Worm (Caenorhabditis elegans) whole organism, L2 larva: ENCODE data around the gene F58F9.8.

Experiments
- C34F6.9 ChIP-seq: fragments of 150-350 bp; optimal IDR thresholded peaks from 2 replicates; lab custom pipeline; 2014; ENCODE audit warnings: missing biosample characterization, missing genetic modification characterization
- F13H6.1 ChIP-seq: sonication (generic microtip); optimal IDR thresholded peaks from 2 replicates; lab custom pipeline; 2016; ENCODE audit warnings: missing genetic modification characterization, missing compliant biosample characterization
- R02D3.7 ChIP-seq: fragments of 150-350 bp; optimal IDR thresholded peaks from 2 replicates; lab custom pipeline; 2014; ENCODE audit warnings: missing biosample characterization, missing genetic modification characterization
- ZK546.5 ChIP-seq: sonication (generic microtip); optimal IDR thresholded peaks from 2 replicates; lab custom pipeline; 2017; ENCODE audit warnings: missing biosample characterization, missing genetic modification characterization
- aly-2 ChIP-seq: fragments of 150-350 bp; optimal IDR thresholded peaks from 2 replicates; lab custom pipeline; 2014; ENCODE audit warnings: missing biosample characterization, missing genetic modification characterization
- ama-1 ChIP-seq: fragments of 150-350 bp; optimal IDR thresholded peaks from 2 replicates; lab custom pipeline; 2018; ENCODE audit warnings: inconsistent platforms
- blmp-1 ChIP-seq: sonication (generic microtip); optimal IDR thresholded peaks from 2 replicates; lab custom pipeline; 2017; ENCODE audit warnings: missing genetic modification characterization, mild to moderate bottlenecking, missing compliant biosample characterization, antibody characterized with exemption, moderate library complexity; ENCODE audit not compliant: insufficient read depth
- ceh-16 ChIP-seq: fragments of 150-350 bp; optimal IDR thresholded peaks from 2 replicates; lab custom pipeline; 2014; ENCODE audit warnings: missing biosample characterization, missing genetic modification characterization
- ceh-82 ChIP-seq: fragments of 150-350 bp; optimal IDR thresholded peaks from 2 replicates; lab custom pipeline; 2014; ENCODE audit warnings: missing biosample characterization, missing genetic modification characterization
- crh-2 ChIP-seq: sonication (generic microtip); optimal IDR thresholded peaks from 2 replicates; lab custom pipeline; 2017; ENCODE audit warnings: missing biosample characterization, missing genetic modification characterization
- dmd-4 ChIP-seq: sonication (generic microtip); optimal IDR thresholded peaks from 2 replicates; lab custom pipeline; 2017; ENCODE audit warnings: missing biosample characterization, missing genetic modification characterization
- elt-1 ChIP-seq: fragments of 150-350 bp; optimal IDR thresholded peaks from 2 replicates; lab custom pipeline; 2014; ENCODE audit warnings: missing biosample characterization, missing genetic modification characterization
- elt-3 ChIP-seq: sonication (generic microtip); optimal IDR thresholded peaks from 2 replicates; lab custom pipeline; 2017; ENCODE audit warnings: missing biosample characterization, missing genetic modification characterization
- fos-1 ChIP-seq: fragments of 150-350 bp; optimal IDR thresholded peaks from 2 replicates; lab custom pipeline; 2014; ENCODE audit warnings: missing biosample characterization, missing genetic modification characterization
- gmeb-1 ChIP-seq: fragments of 150-350 bp; optimal IDR thresholded peaks from 2 replicates; lab custom pipeline; 2014; ENCODE audit warnings: missing biosample characterization, missing genetic modification characterization
- lin-11 ChIP-seq: fragments of 150-350 bp; sonication (generic microtip); optimal IDR thresholded peaks from 2 replicates; lab custom pipeline; 2014; ENCODE audit warnings: missing biosample characterization, missing genetic modification characterization, inconsistent platforms, mixed read lengths
- lin-13 ChIP-seq: fragments of 150-350 bp; optimal IDR thresholded peaks from 2 replicates; lab custom pipeline; 2014; ENCODE audit warnings: missing biosample characterization, missing genetic modification reagents, missing genetic modification characterization
- lin-39 ChIP-seq: fragments of 150-350 bp; optimal IDR thresholded peaks from 2 replicates; lab custom pipeline; 2014; ENCODE audit warnings: missing biosample characterization, missing genetic modification reagents, missing genetic modification characterization
- lsy-2 ChIP-seq, 2 experiments: fragments of 150-350 bp in 1 of 2; sonication (generic microtip) in 1 of 2; optimal IDR thresholded peaks; 2 replicates each; lab custom pipeline; 2014 to 2017; ENCODE audit warnings: missing biosample characterization in 2 of 2, missing genetic modification characterization in 2 of 2
- mab-5 ChIP-seq: fragments of 150-350 bp; optimal IDR thresholded peaks from 2 replicates; lab custom pipeline; 2014; ENCODE audit warnings: missing biosample characterization, missing genetic modification characterization
- nhr-10 ChIP-seq: sonication (generic microtip); optimal IDR thresholded peaks from 2 replicates; lab custom pipeline; 2017; ENCODE audit warnings: missing biosample characterization, missing genetic modification characterization
- nhr-11 ChIP-seq: fragments of 150-350 bp; optimal IDR thresholded peaks from 2 replicates; lab custom pipeline; 2014; ENCODE audit warnings: missing biosample characterization, missing genetic modification characterization
- nhr-12 ChIP-seq: fragments of 150-350 bp; optimal IDR thresholded peaks from 2 replicates; lab custom pipeline; 2014; ENCODE audit warnings: missing biosample characterization, missing genetic modification characterization
- nhr-129 ChIP-seq: fragments of 150-350 bp; optimal IDR thresholded peaks from 2 replicates; lab custom pipeline; 2014; ENCODE audit warnings: missing biosample characterization, missing genetic modification characterization
- nhr-21 ChIP-seq: fragments of 150-350 bp; optimal IDR thresholded peaks from 2 replicates; lab custom pipeline; 2014; ENCODE audit warnings: missing biosample characterization, missing genetic modification characterization
- nhr-23 ChIP-seq: fragments of 150-350 bp; optimal IDR thresholded peaks from 2 replicates; lab custom pipeline; 2014; ENCODE audit warnings: missing biosample characterization, missing genetic modification reagents, missing genetic modification characterization
- nhr-237 ChIP-seq: fragments of 150-350 bp; optimal IDR thresholded peaks from 2 replicates; lab custom pipeline; 2014; ENCODE audit warnings: missing biosample characterization, missing genetic modification characterization
- nhr-25 ChIP-seq: fragments of 150-350 bp; sonication (generic microtip); optimal IDR thresholded peaks from 3 replicates; lab custom pipeline; 2014; ENCODE audit warnings: missing biosample characterization, missing genetic modification characterization
- nhr-77 ChIP-seq: fragments of 150-350 bp; optimal IDR thresholded peaks from 2 replicates; lab custom pipeline; 2014; ENCODE audit warnings: missing biosample characterization, missing genetic modification characterization
- peb-1 ChIP-seq: fragments of 150-350 bp; optimal IDR thresholded peaks from 2 replicates; lab custom pipeline; 2014; ENCODE audit warnings: missing biosample characterization, missing genetic modification characterization
- sem-4 ChIP-seq: fragments of 150-350 bp; optimal IDR thresholded peaks from 2 replicates; lab custom pipeline; 2014; ENCODE audit warnings: missing biosample characterization, missing genetic modification reagents, missing genetic modification characterization
- sma-3 ChIP-seq: sonication (generic microtip); optimal IDR thresholded peaks from 2 replicates; lab custom pipeline; 2016; ENCODE audit warnings: missing genetic modification reagents, missing genetic modification characterization, missing compliant biosample characterization
- sma-9 ChIP-seq, 2 experiments: fragments of 150-350 bp in 1 of 2; sonication (generic microtip) in 1 of 2; optimal IDR thresholded peaks; 2 replicates each; lab custom pipeline; 2014 to 2016; ENCODE audit warnings: missing genetic modification characterization in 2 of 2, mild to moderate bottlenecking in 1 of 2, missing biosample characterization in 1 of 2, missing compliant biosample characterization in 1 of 2, missing genetic modification reagents in 1 of 2, moderate library complexity in 1 of 2
- snpc-4 ChIP-seq: fragments of 150-350 bp; optimal IDR thresholded peaks from 2 replicates; lab custom pipeline; 2014; ENCODE audit warnings: missing biosample characterization, missing genetic modification characterization
- unc-39 ChIP-seq: fragments of 150-350 bp; optimal IDR thresholded peaks from 2 replicates; lab custom pipeline; 2014; ENCODE audit warnings: missing biosample characterization, missing genetic modification characterization
- unc-55 ChIP-seq: fragments of 150-350 bp; sonication (generic microtip); optimal IDR thresholded peaks from 3 replicates; lab custom pipeline; 2014; ENCODE audit warnings: missing biosample characterization, missing genetic modification reagents, missing genetic modification characterization
- unc-62 ChIP-seq: fragments of 150-350 bp; optimal IDR thresholded peaks from 2 replicates; lab custom pipeline; 2014; ENCODE audit warnings: missing biosample characterization, missing genetic modification reagents, missing genetic modification characterization
- zag-1 ChIP-seq: fragments of 150-350 bp; optimal IDR thresholded peaks from 2 replicates; lab custom pipeline; 2014; ENCODE audit warnings: missing biosample characterization, missing genetic modification characterization
- ztf-1 ChIP-seq: fragments of 200-800 bp; sonication (Bioruptor generic); conservative IDR thresholded peaks from 2 replicates; pipeline ENCODE4 v1.3.6; 2022; ENCODE audit warnings: missing genetic modification characterization, missing compliant biosample characterization
- ztf-11 ChIP-seq: sonication (generic microtip); optimal IDR thresholded peaks from 2 replicates; lab custom pipeline; 2017; ENCODE audit warnings: missing biosample characterization, missing genetic modification characterization

Gene F58F9.8

DNA sequence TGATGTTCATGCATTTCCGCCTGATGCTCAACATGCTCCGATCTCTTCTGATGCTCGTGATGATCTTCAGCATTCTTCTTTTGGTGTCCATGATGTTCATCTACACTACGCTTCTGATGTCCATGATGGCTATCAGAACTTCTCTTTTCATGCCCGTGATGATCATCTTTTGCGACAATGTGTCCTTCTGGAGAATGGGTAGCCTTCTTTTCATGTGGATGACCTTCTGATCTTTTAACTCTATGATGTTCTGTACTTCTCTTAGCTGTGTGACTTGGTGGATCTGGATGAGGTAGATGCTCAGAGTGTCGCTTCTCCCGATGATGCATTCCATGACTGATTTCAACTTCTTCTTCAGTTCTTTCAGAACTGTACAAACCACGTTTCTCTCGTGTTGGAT is 21.0 kb downstream of the F58F9.8 start:
- TF ChIP-seq C34F6.9 (tag; lab: Kevin White, UChicago) (no peak), lin-13 (GFP tag; lab: Kevin White, UChicago) (no peak), sma-3 (no peak), blmp-1 (no peak), nhr-10 (no peak), nhr-237 (tag; lab: Kevin White, UChicago) (no peak), nhr-23 (tag; lab: Kevin White, UChicago) (no peak), sma-9 (GFP tag; optimal IDR thresholded peaks at IDR 0.05; lab: Kevin White, UChicago) (no peak), sma-9 (tag; optimal IDR thresholded peaks at IDR 0.05; lab: Kevin White, UChicago) (no peak), nhr-21 (tag; lab: Kevin White, UChicago) (no peak), nhr-25 (tag; lab: Kevin White, UChicago) (no peak), unc-39 (tag; lab: Kevin White, UChicago) (no peak), ceh-16 (no peak), elt-3 (tag; lab: Kevin White, UChicago) (no peak), ZK546.5 (tag; lab: Kevin White, UChicago) (no peak)
- TF ChIP-seq, all 48 proteins: peak for 0

DNA sequence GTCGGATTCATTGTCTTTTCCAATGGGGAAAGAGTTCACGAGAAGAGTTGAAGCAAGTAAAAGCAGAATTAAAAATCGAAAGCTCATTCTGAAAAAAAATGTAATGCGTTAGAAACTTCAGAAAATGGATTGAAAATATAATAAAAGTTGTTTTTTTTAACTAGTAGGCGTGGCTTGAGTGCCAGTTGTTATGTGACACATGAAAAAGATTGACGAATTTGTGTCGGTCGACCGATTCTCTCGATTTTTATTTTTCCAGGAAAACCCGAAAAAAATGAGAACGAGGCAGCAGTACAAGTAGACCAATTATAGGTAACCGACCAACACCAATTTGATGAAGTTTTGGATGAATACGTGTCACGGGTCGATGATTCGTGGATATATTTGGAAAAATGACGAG is 21.8 kb downstream of the F58F9.8 start, which contains the start of gene nlp-16:
TSS of gene nlp-16 (minus strand) at position 101 of the 400 bp plus-strand sequence.
- no peak for TF ChIP-seq nhr-129
- TF ChIP-seq ceh-82 (tag; lab: Kevin White, UChicago) = no peak
- no peak for TF ChIP-seq ceh-16
- TF ChIP-seq fos-1 (tag; lab: Kevin White, UChicago) = no peak
- no peak for TF ChIP-seq elt-1 (tag; lab: Kevin White, UChicago)
- no peak for TF ChIP-seq lin-11
- TF ChIP-seq nhr-11 (tag; lab: Kevin White, UChicago) = no peak
- TF ChIP-seq blmp-1 = no peak
- TF ChIP-seq nhr-237 (tag; lab: Kevin White, UChicago) = no peak
- TF ChIP-seq snpc-4 = no peak
- TF ChIP-seq gmeb-1 (tag; lab: Kevin White, UChicago) = no peak

DNA sequence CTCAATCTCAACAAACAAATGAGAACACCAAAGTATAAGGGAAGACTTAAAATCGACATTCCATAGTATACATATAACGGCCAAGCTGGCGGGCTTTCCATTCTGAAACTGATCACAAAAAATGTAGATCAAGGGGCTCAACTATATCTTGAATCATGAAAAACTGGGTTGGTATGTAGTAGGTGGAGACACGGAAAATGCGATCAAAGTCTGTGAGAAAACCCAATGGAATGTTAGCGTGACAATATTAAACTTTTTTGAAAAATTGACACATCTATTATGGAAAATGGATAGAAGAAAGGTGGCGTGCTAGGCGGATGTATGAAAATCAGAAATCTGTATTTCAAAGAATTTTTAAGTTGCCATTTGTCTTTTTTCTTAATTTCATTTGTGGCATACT is 25.3 kb downstream of the F58F9.8 start, which contains the start of gene srv-28:
TSS of gene srv-28 (minus strand) at position 101 of the 400 bp plus-strand sequence.
- TF ChIP-seq lin-11 (no peak), nhr-21 (tag; lab: Kevin White, UChicago) (no peak), ztf-1 (GFP tag; lab: Robert Waterston, UW) (no peak), nhr-10 (no peak), nhr-23 (tag; lab: Kevin White, UChicago) (no peak), F13H6.1 (tag; lab: Kevin White, UChicago) (no peak), aly-2 (tag; lab: Kevin White, UChicago) (no peak), nhr-77 (tag; lab: Kevin White, UChicago) (no peak), sma-9 (GFP tag; optimal IDR thresholded peaks at IDR 0.05; lab: Kevin White, UChicago) (no peak), sma-9 (tag; optimal IDR thresholded peaks at IDR 0.05; lab: Kevin White, UChicago) (no peak), C34F6.9 (tag; lab: Kevin White, UChicago) (no peak), fos-1 (tag; lab: Kevin White, UChicago) (no peak), blmp-1 (no peak), dmd-4 (no peak), sem-4 (no peak)
- TF ChIP-seq, all 48 proteins: peak for 0

DNA sequence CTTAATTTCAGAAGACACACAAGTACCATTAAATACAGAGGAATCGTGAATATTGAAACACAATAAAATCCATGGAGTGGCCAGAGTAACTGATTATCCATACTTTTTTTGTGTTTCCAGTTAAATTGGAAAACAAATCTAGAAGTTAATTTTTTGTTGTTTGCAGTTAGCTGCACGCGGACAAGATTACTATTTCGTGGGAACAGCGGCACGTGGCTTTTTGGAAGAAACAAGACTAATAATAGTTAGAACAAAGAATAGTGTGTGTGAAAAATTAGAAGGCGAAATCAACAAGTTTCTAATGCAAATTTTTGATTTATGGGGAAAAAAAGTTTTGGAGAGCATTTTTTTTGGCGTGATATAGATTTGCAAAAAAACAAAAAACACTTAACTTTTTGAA is 28.5 kb downstream of the F58F9.8 start, which contains the start of gene srv-29:
TSS of gene srv-29 (minus strand) at position 101 of the 400 bp plus-strand sequence.
- no peak for TF ChIP-seq unc-55
- TF ChIP-seq nhr-77 (tag; lab: Kevin White, UChicago) = no peak
- no peak for TF ChIP-seq lin-39 (tag; lab: Kevin White, UChicago)
- no peak for TF ChIP-seq snpc-4
- no peak for TF ChIP-seq F13H6.1 (tag; lab: Kevin White, UChicago)
- no peak for TF ChIP-seq sma-3
- TF ChIP-seq crh-2 (tag; lab: Kevin White, UChicago) = no peak
- TF ChIP-seq nhr-12 (tag; lab: Kevin White, UChicago) = no peak
- no peak for TF ChIP-seq blmp-1
- no peak for TF ChIP-seq nhr-11 (tag; lab: Kevin White, UChicago)
- TF ChIP-seq sem-4 = no peak
- no peak for TF ChIP-seq lsy-2 (tag; optimal IDR thresholded peaks at IDR 0.05; lab: Kevin White, UChicago)

DNA sequence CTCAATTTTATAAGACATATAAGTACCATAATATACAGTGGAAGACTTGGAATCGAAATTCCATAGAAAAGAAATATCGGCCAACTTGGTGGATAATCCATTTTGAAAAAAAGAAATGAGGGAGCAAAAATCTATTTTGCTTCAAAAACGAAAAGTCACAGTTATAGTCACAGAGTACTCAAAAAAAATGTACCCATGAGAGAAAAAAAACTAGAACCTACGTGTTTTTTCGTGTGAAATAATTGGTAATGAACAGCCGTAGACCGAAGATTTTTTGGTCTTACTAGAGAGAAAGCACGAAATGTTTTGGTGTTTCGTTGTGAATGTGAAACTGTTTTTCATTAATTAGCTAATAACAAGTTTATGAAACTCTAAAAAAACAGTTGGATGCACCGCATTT is 31.4 kb downstream of the F58F9.8 start, which contains the start of gene srv-30:
TSS of gene srv-30 (minus strand) at position 101 of the 400 bp plus-strand sequence.
- TF ChIP-seq ama-1 (no peak), sem-4 (no peak), unc-62 (GFP tag; lab: Kevin White, UChicago) (no peak), lin-11 (no peak), aly-2 (tag; lab: Kevin White, UChicago) (no peak), R02D3.7 (no peak), nhr-12 (tag; lab: Kevin White, UChicago) (no peak), peb-1 (no peak), ceh-82 (tag; lab: Kevin White, UChicago) (no peak), ztf-1 (GFP tag; lab: Robert Waterston, UW) (no peak), nhr-23 (tag; lab: Kevin White, UChicago) (no peak), mab-5 (no peak), zag-1 (tag; lab: Kevin White, UChicago) (no peak), ztf-11 (tag; lab: Kevin White, UChicago) (no peak), snpc-4 (no peak), unc-55 (no peak), elt-3 (tag; lab: Kevin White, UChicago) (no peak)
